Fruit fly (Drosophila melanogaster) S2 (cell line): ENCODE data around the gene par-6.

Source experiments
- CG8478 ChIP-seq: fragments of >200 bp; optimal IDR thresholded peaks from 2 replicates; lab custom pipeline; 2018
- CTCF ChIP-seq, 2 experiments: fragments of >200 bp; optimal IDR thresholded peaks; 2 replicates each; lab custom pipeline; 2018

DNA sequence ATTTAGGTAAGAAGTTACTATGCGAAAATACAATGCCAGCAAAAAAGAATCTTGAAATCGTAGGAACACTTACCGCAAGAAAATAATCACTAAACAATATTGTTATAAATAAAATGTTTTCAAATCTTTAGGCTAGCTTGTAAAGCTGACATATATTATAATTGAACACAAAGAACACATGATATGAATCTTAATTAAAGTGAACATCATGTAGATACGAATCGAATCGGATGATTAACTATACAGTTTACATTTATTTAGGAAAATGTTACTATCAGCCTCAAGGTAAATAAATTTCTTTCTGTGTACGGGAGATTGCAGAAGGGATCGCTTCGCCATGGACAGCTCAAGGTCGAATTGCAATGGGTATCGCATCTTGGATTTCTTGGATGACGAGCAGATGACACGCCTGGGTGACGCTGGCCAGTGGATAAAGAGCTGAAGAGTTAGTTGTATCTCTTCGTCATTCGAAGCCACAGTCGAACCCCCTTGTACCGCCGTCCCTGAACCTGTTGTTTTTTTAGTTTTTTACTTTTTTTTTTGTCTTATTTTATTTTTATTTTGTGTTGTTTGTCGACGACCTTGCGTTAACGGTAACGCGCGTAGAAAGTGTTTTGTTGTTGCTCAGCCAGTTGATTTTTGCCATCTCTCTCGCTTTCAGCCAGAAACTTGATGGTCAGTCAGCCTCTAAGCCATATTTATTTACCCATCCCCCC is 25.0 kb upstream of the par-6 start:
- no peak for TF ChIP-seq CG8478 (lab: Kevin White, UChicago)
- TF ChIP-seq CTCF (optimal IDR thresholded peaks at IDR 0.05; lab: Kevin White, UChicago): no peak
